Worm (Caenorhabditis elegans): ENCODE data around the gene Y17G7B.8.

Y17G7B.8 gene

DNA sequence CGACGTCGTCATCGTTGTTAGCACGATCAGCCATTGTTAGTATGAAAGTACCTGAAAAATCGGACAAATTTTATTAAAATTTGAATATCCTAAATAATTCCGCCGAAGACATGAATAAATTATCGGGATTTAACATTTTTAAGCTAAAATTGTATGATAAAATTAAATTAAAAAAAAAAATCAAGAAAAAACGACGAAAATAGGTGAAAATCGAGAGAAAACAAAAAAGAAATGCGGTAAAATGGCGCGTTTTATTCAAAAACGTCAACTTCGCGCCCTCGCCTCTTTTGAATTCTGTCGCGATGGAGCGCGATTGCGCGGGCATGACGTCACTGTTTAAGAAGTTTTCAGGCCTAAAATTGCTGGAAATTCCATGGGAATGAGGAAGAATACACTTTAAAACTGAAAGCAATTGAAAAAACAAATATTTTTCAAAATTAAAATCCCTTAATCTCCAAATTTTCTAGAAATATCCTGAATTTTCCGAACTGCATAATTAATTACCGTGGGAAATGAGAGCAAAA is 20.9 kb downstream of the Y17G7B.8 start, which contains the start of gene mcm-2 (continued):
- TF ChIP-seq ceh-88 (GFP tag; IDR thresholded peaks at IDR 0.05) (no peak), unc-130 (tag; optimal IDR thresholded peaks at IDR 0.05) (peak; percentile 3), ceh-82 (tag; optimal IDR thresholded peaks at IDR 0.05) (peak in 2 of 3 experiments; percentile 23 to 68), aly-2 (tag; optimal IDR thresholded peaks at IDR 0.05) (no peak), efl-3 (GFP tag; optimal IDR thresholded peaks at IDR 0.05) (peak; percentile 76), efl-1 (optimal IDR thresholded peaks at IDR 0.05) (peak; percentile 90 to 94), efl-1 (GFP tag; optimal IDR thresholded peaks at IDR 0.05 in 1 of 2) (peak; percentile 89 to 99), irx-1 (tag; optimal IDR thresholded peaks at IDR 0.05) (peak; percentile 3), sptf-1 (tag; optimal IDR thresholded peaks at IDR 0.05) (no peak), swsn-7 (tag; optimal IDR thresholded peaks at IDR 0.05) (peak; percentile 45), dsc-1 (tag; optimal IDR thresholded peaks at IDR 0.05) (peak; percentile 35), C16A3.4 (tag; optimal IDR thresholded peaks at IDR 0.05) (peak; percentile 56), grh-1 (GFP tag; IDR thresholded peaks at IDR 0.05) (peak; percentile 38; the same call in 1 of the 2 replicates), isw-1 (GFP tag; IDR thresholded peaks at IDR 0.05) (peak; percentile 38), pag-3 (tag; optimal IDR thresholded peaks at IDR 0.05; ENCODE audit: borderline replicate concordance, insufficient read depth) (no peak), skn-1 (tag; optimal IDR thresholded peaks at IDR 0.05) (peak; percentile 59), zip-4 (GFP tag; optimal IDR thresholded peaks at IDR 0.05) (no peak), alr-1 (tag; optimal IDR thresholded peaks at IDR 0.05; ENCODE audit: borderline replicate concordance) (no peak), ets-5 (GFP tag; IDR thresholded peaks at IDR 0.05) (no peak), egl-27 (tag; optimal IDR thresholded peaks at IDR 0.05) (no peak), vab-15 (tag; optimal IDR thresholded peaks at IDR 0.05) (no peak), jun-1 (tag; optimal IDR thresholded peaks at IDR 0.05) (no peak), C34B4.2 (tag; optimal IDR thresholded peaks at IDR 0.05) (no peak), nhr-19 (GFP tag; conservative IDR thresholded peaks at IDR 0.05) (peak; percentile 48), unc-30 (tag; optimal IDR thresholded peaks at IDR 0.05) (no peak), fkh-8 (tag; optimal IDR thresholded peaks at IDR 0.05) (peak; percentile 74), mdl-1 (tag; optimal IDR thresholded peaks at IDR 0.05) (peak in 1 of 2 experiments; percentile 19), fkh-10 (GFP tag; optimal IDR thresholded peaks at IDR 0.05) (no peak), aha-1 (tag; optimal IDR thresholded peaks at IDR 0.05) (no peak), elt-3 (tag; optimal IDR thresholded peaks at IDR 0.05) (no peak), ces-1 (GFP tag; optimal IDR thresholded peaks at IDR 0.05) (no peak), nhr-71 (tag; optimal IDR thresholded peaks at IDR 0.05) (peak; percentile 80), nhr-28 (tag; optimal IDR thresholded peaks at IDR 0.05) (no peak), pqm-1 (tag; optimal IDR thresholded peaks at IDR 0.05) (no peak), ztf-11 (tag; optimal IDR thresholded peaks at IDR 0.05) (peak in 1 of 2 experiments; percentile 8), nhr-90 (tag; optimal IDR thresholded peaks at IDR 0.05; ENCODE audit: poor library complexity) (peak; percentile 53), ztf-4 (tag; optimal IDR thresholded peaks at IDR 0.05) (no peak), ama-1 (optimal IDR thresholded peaks at IDR 0.05) (no peak), elt-2 (tag; optimal IDR thresholded peaks at IDR 0.05) (no peak), nhr-47 (tag; optimal IDR thresholded peaks at IDR 0.05) (peak; percentile 76), nhr-237 (tag; optimal IDR thresholded peaks at IDR 0.05) (no peak), mep-1 (tag; optimal IDR thresholded peaks at IDR 0.05) (peak; percentile 69), hlh-4 (tag; optimal IDR thresholded peaks at IDR 0.05) (no peak), ceh-63 (GFP tag; optimal IDR thresholded peaks at IDR 0.05) (no peak), nhr-76 (tag; optimal IDR thresholded peaks at IDR 0.05) (no peak), unc-62 (GFP tag; optimal IDR thresholded peaks at IDR 0.05) (no peak), nhr-77 (tag; optimal IDR thresholded peaks at IDR 0.05) (peak; percentile 4), blmp-1 (tag; optimal IDR thresholded peaks at IDR 0.05) (no peak), rnt-1 (tag; optimal IDR thresholded peaks at IDR 0.05) (peak; percentile 65), unc-86 (tag; optimal IDR thresholded peaks at IDR 0.05) (peak; percentile 75), lin-35 (GFP tag; optimal IDR thresholded peaks at IDR 0.05) (peak; percentile 81 to 94), snu-23 (GFP tag; optimal IDR thresholded peaks at IDR 0.05) (peak; percentile 68), nhr-12 (tag; optimal IDR thresholded peaks at IDR 0.05) (no peak)

Data from whole organism, L1 larva.